Worm (Caenorhabditis elegans) whole organism, mixed stage, embryonic: ENCODE measurements around the gene C18D11.6.

Experiments
- M03D4.4 ChIP-seq: sonication (generic microtip); optimal IDR thresholded peaks from 2 replicates; lab custom pipeline; 2017; ENCODE audit warnings: mild to moderate bottlenecking, missing genetic modification characterization, missing compliant biosample characterization
- bed-3 ChIP-seq: fragments of 200-800 bp; sonication (Bioruptor generic); optimal IDR thresholded peaks from 3 replicates; lab custom pipeline; 2018; ENCODE audit warnings: mild to moderate bottlenecking, missing genetic modification characterization, moderate library complexity, missing compliant biosample characterization
- ceh-39 ChIP-seq: fragments of 150-350 bp; optimal IDR thresholded peaks from 2 replicates; lab custom pipeline; 2014; ENCODE audit warnings: missing biosample characterization, missing genetic modification characterization
- ceh-43 ChIP-seq: fragments of 200-800 bp; sonication (Bioruptor generic); optimal IDR thresholded peaks from 2 replicates; lab custom pipeline; 2018; ENCODE audit warnings: mild to moderate bottlenecking, missing genetic modification characterization, moderate library complexity, missing compliant biosample characterization
- ceh-83 ChIP-seq: fragments of 200-800 bp; sonication (Bioruptor generic); optimal IDR thresholded peaks from 2 replicates; lab custom pipeline; 2018; ENCODE audit warnings: mild to moderate bottlenecking, missing genetic modification characterization, missing compliant biosample characterization
- ces-1 ChIP-seq: fragments of 150-350 bp; optimal IDR thresholded peaks from 2 replicates; lab custom pipeline; 2014; ENCODE audit warnings: missing biosample characterization, missing genetic modification reagents, missing genetic modification characterization
- cnd-1 ChIP-seq: fragments of 200-800 bp; sonication (Bioruptor generic); optimal IDR thresholded peaks from 2 replicates; lab custom pipeline; 2018; ENCODE audit warnings: mild to moderate bottlenecking, missing genetic modification characterization, missing compliant biosample characterization
- elt-1 ChIP-seq: sonication (generic microtip); optimal IDR thresholded peaks from 2 replicates; lab custom pipeline; 2017; ENCODE audit warnings: missing genetic modification characterization, mild to moderate bottlenecking, missing compliant biosample characterization, antibody characterized with exemption, moderate library complexity, borderline replicate concordance; ENCODE audit not compliant: insufficient read depth
- flh-1 ChIP-seq: fragments of 200-800 bp; sonication (Bioruptor generic); optimal IDR thresholded peaks from 2 replicates; lab custom pipeline; 2018; ENCODE audit warnings: mild to moderate bottlenecking, missing genetic modification characterization, moderate library complexity, missing compliant biosample characterization
- hlh-1 ChIP-seq: fragments of 150-350 bp; optimal IDR thresholded peaks from 2 replicates; lab custom pipeline; 2014; ENCODE audit warnings: missing biosample characterization, missing genetic modification reagents, missing genetic modification characterization
- lin-13 ChIP-seq: fragments of 150-350 bp; optimal IDR thresholded peaks from 2 replicates; lab custom pipeline; 2014; ENCODE audit warnings: missing biosample characterization, missing genetic modification characterization
- lin-32 ChIP-seq: fragments of 200-800 bp; sonication (Bioruptor generic); optimal IDR thresholded peaks from 2 replicates; lab custom pipeline; 2018; ENCODE audit warnings: mild to moderate bottlenecking, missing genetic modification characterization, missing compliant biosample characterization
- lsy-2 ChIP-seq: fragments of 150-350 bp; optimal IDR thresholded peaks from 2 replicates; lab custom pipeline; 2014; ENCODE audit warnings: missing biosample characterization, missing genetic modification characterization
- mab-5 ChIP-seq: fragments of 150-350 bp; optimal IDR thresholded peaks from 2 replicates; lab custom pipeline; 2014; ENCODE audit warnings: missing biosample characterization, missing genetic modification characterization
- mep-1 ChIP-seq: fragments of 150-350 bp; optimal IDR thresholded peaks from 2 replicates; lab custom pipeline; 2017; ENCODE audit warnings: missing biosample characterization, missing genetic modification reagents, missing genetic modification characterization, inconsistent platforms
- mls-2 ChIP-seq: sonication (generic microtip); optimal IDR thresholded peaks from 2 replicates; lab custom pipeline; 2016; ENCODE audit warnings: mild to moderate bottlenecking, missing genetic modification characterization, moderate library complexity, missing compliant biosample characterization
- nhr-12 ChIP-seq: fragments of 150-350 bp; optimal IDR thresholded peaks from 2 replicates; lab custom pipeline; 2014; ENCODE audit warnings: missing biosample characterization, missing genetic modification characterization
- nhr-28 ChIP-seq: fragments of 150-350 bp; optimal IDR thresholded peaks from 2 replicates; lab custom pipeline; 2014; ENCODE audit warnings: missing biosample characterization, missing genetic modification characterization
- pha-4 ChIP-seq: fragments of 150-350 bp; optimal IDR thresholded peaks from 2 replicates; lab custom pipeline; 2018; ENCODE audit warnings: missing biosample characterization, missing genetic modification reagents, missing genetic modification characterization
- snpc-4 ChIP-seq: fragments of 150-350 bp; optimal IDR thresholded peaks from 2 replicates; lab custom pipeline; 2014; ENCODE audit warnings: missing biosample characterization, missing genetic modification characterization
- tbx-8 ChIP-seq: fragments of 200-800 bp; sonication (Bioruptor generic); optimal IDR thresholded peaks from 2 replicates; lab custom pipeline; 2018; ENCODE audit warnings: mild to moderate bottlenecking, missing genetic modification characterization, moderate library complexity, missing compliant biosample characterization
- unc-120 ChIP-seq: sonication (generic microtip); optimal IDR thresholded peaks from 2 replicates; lab custom pipeline; 2017; ENCODE audit warnings: missing genetic modification characterization, missing compliant biosample characterization; ENCODE audit not compliant: poor library complexity, severe bottlenecking
- unc-39 ChIP-seq: fragments of 150-350 bp; optimal IDR thresholded peaks from 2 replicates; lab custom pipeline; 2014; ENCODE audit warnings: missing biosample characterization, missing genetic modification characterization
- zip-8 ChIP-seq: fragments of 150-350 bp; optimal IDR thresholded peaks from 2 replicates; lab custom pipeline; 2014; ENCODE audit warnings: missing biosample characterization, missing genetic modification characterization
- ztf-11 ChIP-seq: fragments of 150-350 bp; optimal IDR thresholded peaks from 2 replicates; lab custom pipeline; 2014; ENCODE audit warnings: missing biosample characterization, missing genetic modification characterization

C18D11.6 gene

DNA sequence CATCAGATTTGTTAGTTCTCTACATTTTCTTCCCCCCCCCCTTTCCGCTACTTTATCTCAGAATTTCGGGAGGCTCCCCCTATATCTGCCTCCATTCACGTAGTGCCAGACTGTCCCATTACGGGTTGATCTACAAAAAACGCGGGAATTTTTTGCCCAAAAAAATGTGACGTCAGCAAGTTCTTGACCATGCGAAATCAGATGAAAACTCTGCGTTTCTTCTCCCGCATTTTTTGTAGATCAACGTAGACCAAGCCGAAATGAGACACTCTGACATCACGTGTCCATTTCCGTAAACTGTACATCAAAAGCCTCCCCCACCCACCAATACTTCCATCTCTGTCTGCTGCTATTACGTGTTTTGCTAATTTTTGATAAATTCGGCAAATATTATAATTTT is 14.2 kb downstream of the C18D11.6 start:
- TF ChIP-seq nhr-28 (tag; lab: Kevin White, UChicago), result no peak
- no peak for TF ChIP-seq unc-39 (tag; lab: Kevin White, UChicago)
- no peak for TF ChIP-seq mab-5 (tag; lab: Kevin White, UChicago)
- TF ChIP-seq tbx-8 (GFP tag; lab: Kevin White, UChicago), result no peak
- no peak for TF ChIP-seq ztf-11
- TF ChIP-seq pha-4, result no peak
- TF ChIP-seq unc-120 (tag; lab: Kevin White, UChicago), result no peak
- no peak for TF ChIP-seq flh-1 (GFP tag; lab: Kevin White, UChicago)
- no peak for TF ChIP-seq mep-1 (tag; lab: Kevin White, UChicago)
- TF ChIP-seq cnd-1, result no peak
- TF ChIP-seq ceh-43 (GFP tag; lab: Kevin White, UChicago), result no peak
- no peak for TF ChIP-seq elt-1
- no peak for TF ChIP-seq M03D4.4 (tag; lab: Kevin White, UChicago)

DNA sequence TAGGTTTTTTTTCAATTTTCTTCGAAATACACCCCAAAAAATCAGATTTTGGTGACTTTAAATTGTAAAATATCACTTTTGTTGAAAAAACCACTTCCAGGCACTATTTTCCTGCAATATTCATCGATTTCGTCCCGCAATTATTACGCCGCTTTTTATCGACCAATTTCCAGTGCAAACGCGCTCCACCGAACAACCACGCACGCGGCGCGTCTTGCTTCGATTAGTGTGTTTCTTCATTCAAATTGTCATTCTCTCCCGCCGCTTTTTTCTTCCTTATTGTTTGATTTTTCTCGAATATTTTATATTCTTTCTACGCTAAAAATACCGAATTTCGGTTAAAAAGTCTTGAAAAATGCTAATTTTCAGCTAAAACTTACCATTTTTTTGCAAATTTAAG is 15.3 kb downstream of the C18D11.6 start:
- TF ChIP-seq lsy-2, result peak; percentile 77
- peak; percentile 39 for TF ChIP-seq ceh-43 (GFP tag; lab: Kevin White, UChicago)
- no peak for TF ChIP-seq ztf-11
- peak; percentile 42 for TF ChIP-seq mls-2
- peak; percentile 66 for TF ChIP-seq pha-4
- TF ChIP-seq ceh-39 (tag; lab: Kevin White, UChicago), result peak; percentile 89
- TF ChIP-seq ceh-83 (GFP tag; lab: Kevin White, UChicago), result no peak
- peak; percentile 14 for TF ChIP-seq mab-5 (tag; lab: Kevin White, UChicago)
- TF ChIP-seq flh-1 (GFP tag; lab: Kevin White, UChicago), result no peak
- no peak for TF ChIP-seq snpc-4 (tag; lab: Kevin White, UChicago)
- peak; percentile 65 for TF ChIP-seq hlh-1 (tag; lab: Kevin White, UChicago)
- peak; percentile 71 for TF ChIP-seq mep-1 (tag; lab: Kevin White, UChicago)
- peak; percentile 50 for TF ChIP-seq ces-1 (GFP tag; lab: Kevin White, UChicago)
- TF ChIP-seq lin-13 (tag; lab: Kevin White, UChicago), result peak; percentile 80
- peak; percentile 10 for TF ChIP-seq cnd-1
- no peak for TF ChIP-seq nhr-12 (tag; lab: Kevin White, UChicago)
- TF ChIP-seq, all 35 proteins: peak for 11

DNA sequence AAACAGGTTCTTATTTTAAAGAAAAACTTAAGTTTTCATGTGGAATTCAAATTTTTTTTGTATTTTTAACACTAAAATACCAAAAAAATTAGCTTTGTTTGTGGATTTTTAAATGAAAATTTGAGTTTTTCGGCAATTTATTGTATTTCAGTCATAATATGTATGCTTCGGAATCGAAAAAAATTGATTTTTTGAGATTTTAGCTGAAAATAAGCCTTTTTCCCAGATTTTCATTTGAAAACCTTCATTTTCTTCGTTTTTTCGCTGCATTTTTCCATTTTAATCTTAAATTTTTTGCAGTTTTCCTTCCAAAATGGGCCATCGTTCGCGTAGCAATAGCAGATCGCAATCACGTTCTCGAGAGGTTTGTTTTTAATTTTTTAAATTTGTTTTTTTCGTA is 15.8 kb downstream of the C18D11.6 start, which contains the start of gene rsp-8:
rsp-8 (plus strand) TSS at position 301 of the 400 bp plus-strand sequence.
- TF ChIP-seq lsy-2 (no peak), ceh-83 (GFP tag; lab: Kevin White, UChicago) (no peak), cnd-1 (no peak), mls-2 (no peak)
- TF ChIP-seq, all 35 proteins: peak for 0

DNA sequence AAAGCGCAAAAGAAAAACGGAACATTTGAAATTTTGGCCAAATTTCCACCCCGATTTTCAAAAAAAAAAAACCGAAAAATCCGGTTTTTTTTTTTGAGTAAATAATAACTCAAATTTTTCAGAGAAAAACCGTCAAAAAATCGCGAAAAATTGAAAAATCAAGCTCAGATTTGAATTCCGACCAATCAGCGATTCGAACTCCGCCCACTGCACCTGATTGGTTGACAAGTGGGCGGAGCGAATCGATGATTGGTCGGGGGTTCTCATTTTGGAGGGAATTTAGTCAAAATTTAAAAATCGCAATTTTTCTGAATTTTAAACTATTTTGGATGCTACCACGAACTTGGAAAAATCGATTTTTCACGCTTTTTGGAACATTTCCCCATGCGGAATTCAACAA is 18.7 kb downstream of the C18D11.6 start:
- no peak for TF ChIP-seq mep-1 (tag; lab: Kevin White, UChicago)
- no peak for TF ChIP-seq M03D4.4 (tag; lab: Kevin White, UChicago)

DNA sequence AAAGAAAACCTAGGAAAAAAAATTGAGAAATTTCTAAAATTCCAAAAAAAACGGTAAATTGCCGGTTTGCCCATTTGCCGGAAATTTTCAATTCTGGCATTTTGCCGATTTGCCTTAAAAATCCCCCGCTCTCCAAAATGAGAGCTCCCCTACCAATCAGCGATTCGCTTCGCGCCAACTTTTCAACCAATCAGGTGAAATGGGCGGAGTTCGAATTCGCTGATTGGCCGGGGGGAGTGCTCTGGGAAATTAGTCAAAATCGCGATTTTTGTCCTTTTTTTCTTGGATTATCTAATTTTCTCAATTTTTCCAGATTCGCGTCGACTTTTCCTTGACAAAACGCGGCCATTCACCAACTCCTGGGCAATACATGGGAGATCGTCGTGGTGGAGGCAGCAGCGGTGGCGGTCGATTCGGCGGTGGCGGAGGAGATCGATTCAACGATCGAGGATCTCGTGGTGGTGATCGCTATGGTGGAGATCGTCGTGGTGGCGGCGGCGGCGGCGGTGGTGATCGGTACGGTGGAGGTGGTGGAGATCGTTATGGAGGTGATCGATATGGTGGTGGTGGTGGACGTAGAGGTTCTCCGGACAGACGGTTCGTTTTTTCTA is 19.3 kb downstream of the C18D11.6 start:
- TF ChIP-seq mab-5 (tag; lab: Kevin White, UChicago) (no peak), tbx-8 (GFP tag; lab: Kevin White, UChicago) (no peak), mls-2 (no peak), zip-8 (tag; lab: Kevin White, UChicago) (no peak), lsy-2 (no peak), nhr-12 (tag; lab: Kevin White, UChicago) (no peak), ztf-11 (no peak), unc-120 (tag; lab: Kevin White, UChicago) (no peak), pha-4 (no peak), nhr-28 (tag; lab: Kevin White, UChicago) (no peak), M03D4.4 (tag; lab: Kevin White, UChicago) (no peak), snpc-4 (tag; lab: Kevin White, UChicago) (no peak), unc-39 (tag; lab: Kevin White, UChicago) (no peak), lin-32 (GFP tag; lab: Kevin White, UChicago) (no peak), bed-3 (GFP tag; lab: Kevin White, UChicago) (no peak)
